Fruit fly (Drosophila melanogaster) whole organism, adult: Measurements from ENCODE around the gene IscU.

Experiments
- CG11617 ChIP-seq: fragments of 200-800 bp; sonication (Bioruptor generic); optimal IDR thresholded peaks from 2 replicates; lab custom pipeline; 2017; ENCODE audit warnings: mild to moderate bottlenecking, missing biosample characterization, missing genetic modification reagents, missing genetic modification characterization
- CG12768 ChIP-seq: fragments of 200-800 bp; sonication (Bioruptor generic); optimal IDR thresholded peaks from 2 replicates; lab custom pipeline; 2017; ENCODE audit warnings: missing biosample characterization, missing genetic modification characterization, mild to moderate bottlenecking, moderate library complexity, missing genetic modification reagents
- CG14711 ChIP-seq: fragments of 200-800 bp; sonication (Bioruptor generic); optimal IDR thresholded peaks from 2 replicates; lab custom pipeline; 2018; ENCODE audit warnings: missing biosample characterization, mild to moderate bottlenecking, missing genetic modification characterization, moderate library complexity
- CG1620 ChIP-seq: fragments of 200-800 bp; sonication (Bioruptor generic); optimal IDR thresholded peaks from 2 replicates; lab custom pipeline; 2016; ENCODE audit warnings: missing biosample characterization, missing genetic modification characterization
- CG33017 ChIP-seq: fragments of 200-800 bp; sonication (Bioruptor generic); optimal IDR thresholded peaks from 2 replicates; lab custom pipeline; 2018; ENCODE audit warnings: missing biosample characterization, mild to moderate bottlenecking, missing genetic modification characterization, moderate library complexity
- CG5204 ChIP-seq: fragments of 200-800 bp; sonication (Bioruptor generic); optimal IDR thresholded peaks from 2 replicates; lab custom pipeline; 2016; ENCODE audit warnings: missing biosample characterization, missing genetic modification characterization
- CG7045 ChIP-seq: fragments of 200-800 bp; sonication (Bioruptor generic); optimal IDR thresholded peaks from 2 replicates; lab custom pipeline; 2017; ENCODE audit warnings: missing biosample characterization, mild to moderate bottlenecking, missing genetic modification characterization
- CG7101 ChIP-seq: fragments of 200-800 bp; sonication (Bioruptor generic); optimal IDR thresholded peaks from 2 replicates; lab custom pipeline; 2018; ENCODE audit warnings: missing biosample characterization, mild to moderate bottlenecking, missing genetic modification characterization, moderate library complexity
- Clk ChIP-seq: fragments of 200-800 bp; sonication (Bioruptor generic); optimal IDR thresholded peaks from 2 replicates; lab custom pipeline; 2017; ENCODE audit warnings: missing biosample characterization, missing genetic modification characterization
- Crg-1 ChIP-seq: fragments of 200-800 bp; sonication (Bioruptor generic); optimal IDR thresholded peaks from 2 replicates; lab custom pipeline; 2016; ENCODE audit warnings: missing biosample characterization, missing genetic modification characterization
- Hr96 ChIP-seq: fragments of 200-800 bp; sonication (Bioruptor generic); optimal IDR thresholded peaks from 2 replicates; lab custom pipeline; 2016; ENCODE audit warnings: missing biosample characterization, missing genetic modification characterization
- Mnt ChIP-seq: fragments of 200-800 bp; sonication (Bioruptor generic); optimal IDR thresholded peaks from 2 replicates; lab custom pipeline; 2016; ENCODE audit warnings: missing biosample characterization, mild to moderate bottlenecking, missing genetic modification characterization
- bab1 ChIP-seq: fragments of 200-800 bp; sonication (Bioruptor generic); optimal IDR thresholded peaks from 3 replicates; lab custom pipeline; 2019; ENCODE audit warnings: missing biosample characterization, mild to moderate bottlenecking, missing genetic modification characterization, moderate library complexity
- cic ChIP-seq: fragments of 200-800 bp; sonication (Bioruptor generic); optimal IDR thresholded peaks from 2 replicates; lab custom pipeline; 2017; ENCODE audit warnings: missing biosample characterization, mild to moderate bottlenecking, missing genetic modification characterization, moderate library complexity
- cnc ChIP-seq, 2 experiments: fragments of >200 bp; optimal IDR thresholded peaks; 2 replicates each; lab custom pipeline; 2017
- kay ChIP-seq: fragments of 200-800 bp; sonication (Bioruptor generic); peaks from one replicate; lab custom pipeline; 2016; ENCODE audit warnings: missing biosample characterization, missing genetic modification characterization, borderline replicate concordance
- ovo ChIP-seq: fragments of 200-800 bp; sonication (Bioruptor generic); optimal IDR thresholded peaks from 2 replicates; lab custom pipeline; 2016; ENCODE audit warnings: missing biosample characterization, missing genetic modification characterization
- pad ChIP-seq: fragments of 200-800 bp; sonication (Bioruptor generic); optimal IDR thresholded peaks from 3 replicates; lab custom pipeline; 2017; ENCODE audit warnings: missing biosample characterization, missing genetic modification characterization, mild to moderate bottlenecking, moderate library complexity, missing genetic modification reagents
- tj ChIP-seq: fragments of 200-800 bp; sonication (Bioruptor generic); optimal IDR thresholded peaks from 3 replicates; lab custom pipeline; 2017; ENCODE audit warnings: missing biosample characterization, mild to moderate bottlenecking, missing genetic modification characterization, moderate library complexity
- toe ChIP-seq: fragments of 200-800 bp; sonication (Bioruptor generic); optimal IDR thresholded peaks from 2 replicates; lab custom pipeline; 2016; ENCODE audit warnings: missing biosample characterization, missing genetic modification characterization

The IscU gene

dm6 chr3R:8819551-8820057 lies 4.4 kb downstream of the IscU start:
- peak; percentile 29 for TF ChIP-seq CG5204 (GFP tag; lab: Kevin White, UChicago)
- TF ChIP-seq Crg-1 (GFP tag; lab: Kevin White, UChicago), result peak; percentile 75
- TF ChIP-seq CG12768 (GFP tag; lab: Kevin White, UChicago), result peak; percentile 57
- TF ChIP-seq ovo (GFP tag; lab: Kevin White, UChicago), result peak; percentile 74
- peak; percentile 13 for TF ChIP-seq bab1 (GFP tag; lab: Kevin White, UChicago)
- peak; percentile 22 for TF ChIP-seq tj
- peak; percentile 97 for TF ChIP-seq kay (GFP tag; lab: Kevin White, UChicago)
- peak; percentile 57 for TF ChIP-seq CG33017 (tag; lab: Kevin White, UChicago)
- peak; percentile 78 for TF ChIP-seq Mnt (GFP tag; lab: Kevin White, UChicago)
- peak; percentile 50 for TF ChIP-seq CG7045
- TF ChIP-seq pad (GFP tag; lab: Kevin White, UChicago), result peak; percentile 95
- TF ChIP-seq CG7101 (tag; lab: Kevin White, UChicago), result peak; percentile 39
- TF ChIP-seq CG1620, result no peak
- TF ChIP-seq CG14711, result peak; percentile 7
- peak; percentile 41 for TF ChIP-seq CG11617 (GFP tag; lab: Kevin White, UChicago)
- TF ChIP-seq Hr96 (GFP tag; lab: Kevin White, UChicago), result no peak
- peak in 1 of 2 experiments; percentile 17 for TF ChIP-seq cnc (optimal IDR thresholded peaks at IDR 0.05; lab: Kevin White, UChicago)
- TF ChIP-seq toe, result peak; percentile 46
- TF ChIP-seq Clk, result peak; percentile 64
- peak; percentile 93 for TF ChIP-seq cic

dm6 chr3R:8818239-8818638 lies 5.7 kb downstream of the IscU start:
- TF ChIP-seq cnc (optimal IDR thresholded peaks at IDR 0.05; lab: Kevin White, UChicago) (no peak), tj (no peak), cic (no peak), Clk (peak; percentile 22)

DNA sequence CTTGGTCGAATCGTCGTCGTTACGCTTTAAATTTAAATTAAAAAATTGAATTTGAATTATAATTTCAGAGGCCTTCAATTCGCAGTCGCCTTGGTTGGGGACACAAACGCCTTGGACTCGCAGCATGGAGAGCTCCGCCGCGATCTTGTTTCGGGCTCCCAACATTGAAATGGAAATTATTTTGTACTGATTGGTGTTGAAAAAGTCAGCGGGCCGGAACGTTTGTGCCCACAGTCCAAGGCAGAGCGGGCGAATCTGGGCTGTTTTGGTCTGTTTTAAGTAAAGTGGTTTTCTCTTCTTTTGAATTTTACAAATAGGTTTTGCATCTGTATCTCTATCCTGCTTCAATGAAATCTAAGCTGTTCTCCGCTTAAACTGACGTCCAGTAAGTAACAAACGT lies 8.9 kb downstream of the IscU start:
- TF ChIP-seq CG12768 (GFP tag; lab: Kevin White, UChicago) (no peak), tj (peak; percentile 28), kay (GFP tag; lab: Kevin White, UChicago) (no peak), Clk (peak; percentile 0), pad (GFP tag; lab: Kevin White, UChicago) (no peak), CG1620 (peak; percentile 0), ovo (GFP tag; lab: Kevin White, UChicago) (no peak)

DNA sequence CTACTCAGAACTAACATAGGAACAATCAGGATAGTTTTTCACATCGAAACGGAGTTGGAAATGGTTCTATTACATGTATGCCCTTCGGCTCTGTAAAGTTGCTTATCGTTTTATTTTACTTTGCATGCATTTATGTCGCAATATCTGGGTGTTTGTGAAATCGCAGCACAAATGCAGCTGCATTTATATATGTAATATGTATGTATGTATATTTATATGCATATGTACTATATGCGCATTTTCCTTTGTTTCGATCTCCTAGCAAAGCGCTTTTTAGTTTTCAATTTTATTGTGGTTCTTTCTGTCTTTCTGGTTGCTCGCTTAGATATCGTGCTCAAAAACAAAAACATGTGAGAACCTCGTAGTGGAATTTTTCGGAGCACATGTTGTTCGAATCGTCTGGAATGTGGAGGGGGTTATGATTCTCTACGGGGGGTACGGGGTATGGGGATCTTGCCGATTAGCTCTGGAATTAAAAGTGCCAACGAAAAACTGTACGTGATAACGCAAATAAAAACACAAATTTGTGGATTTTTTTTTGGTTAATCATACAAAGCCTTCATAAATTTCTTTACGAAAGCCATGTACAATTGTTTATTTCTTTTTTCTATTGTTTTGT lies 9.8 kb downstream of the IscU start:
- no peak for TF ChIP-seq CG7045
- peak; percentile 20 for TF ChIP-seq cic
- peak; percentile 76 for TF ChIP-seq kay (GFP tag; lab: Kevin White, UChicago)
- TF ChIP-seq CG5204 (GFP tag; lab: Kevin White, UChicago), result no peak
- TF ChIP-seq bab1 (GFP tag; lab: Kevin White, UChicago), result peak; percentile 2
- TF ChIP-seq CG12768 (GFP tag; lab: Kevin White, UChicago), result no peak
- TF ChIP-seq ovo (GFP tag; lab: Kevin White, UChicago), result no peak
- TF ChIP-seq pad (GFP tag; lab: Kevin White, UChicago), result no peak
- peak; percentile 66 for TF ChIP-seq Mnt (GFP tag; lab: Kevin White, UChicago)
- no peak for TF ChIP-seq Clk
- no peak for TF ChIP-seq CG1620
- TF ChIP-seq CG11617 (GFP tag; lab: Kevin White, UChicago), result no peak
- TF ChIP-seq toe, result no peak
- peak; percentile 89 for TF ChIP-seq tj
- no peak for TF ChIP-seq Hr96 (GFP tag; lab: Kevin White, UChicago)
- no peak for TF ChIP-seq Crg-1 (GFP tag; lab: Kevin White, UChicago)
- TF ChIP-seq CG7101 (tag; lab: Kevin White, UChicago), result no peak
- TF ChIP-seq CG14711, result no peak
- TF ChIP-seq CG33017 (tag; lab: Kevin White, UChicago), result no peak
- no peak for TF ChIP-seq cnc (optimal IDR thresholded peaks at IDR 0.05; lab: Kevin White, UChicago)

- TF ChIP-seq tj, result peak; percentile 50
- TF ChIP-seq bab1 (GFP tag; lab: Kevin White, UChicago), result no peak
Measured at dm6 chr3R:8813164-8813629, 10.8 kb downstream of the IscU start, which contains the start of gene CG9837. Gene CG9837, minus strand, starts transcription at chr3R:8813579.

DNA sequence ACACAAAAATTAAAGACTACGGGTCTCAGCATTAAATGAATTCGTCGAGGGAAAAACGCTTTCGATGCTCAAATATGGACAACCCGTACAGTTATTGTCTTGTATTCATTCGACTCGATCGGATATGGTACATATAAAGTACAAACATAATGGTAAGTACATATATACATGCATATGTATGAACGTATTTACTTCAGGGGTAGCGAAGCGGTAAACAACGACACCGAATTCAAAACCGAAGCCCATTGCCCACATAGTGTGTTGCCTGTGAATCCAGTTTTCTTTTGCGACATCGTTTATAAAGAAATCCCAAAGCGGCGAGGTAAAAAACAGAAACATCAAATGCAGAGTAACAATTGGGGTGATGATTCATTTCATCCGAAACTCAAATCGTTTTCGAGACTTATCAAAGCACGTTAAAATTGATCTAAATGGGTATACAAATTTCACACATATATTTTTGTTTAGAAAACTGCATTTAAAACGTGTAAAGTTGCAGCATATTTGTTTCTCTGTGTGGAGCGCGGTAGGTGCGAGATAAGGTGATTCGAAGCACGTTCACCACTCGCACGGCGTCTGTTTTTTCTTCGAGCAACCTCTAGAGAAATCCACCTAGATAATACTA lies 11.5 kb downstream of the IscU start:
- TF ChIP-seq CG14711, result peak; percentile 12
- TF ChIP-seq Clk, result no peak
- TF ChIP-seq CG33017 (tag; lab: Kevin White, UChicago), result no peak
- TF ChIP-seq CG7045, result peak; percentile 9
- TF ChIP-seq cnc (optimal IDR thresholded peaks at IDR 0.05; lab: Kevin White, UChicago), result no peak
- TF ChIP-seq toe, result no peak
- peak; percentile 81 for TF ChIP-seq kay (GFP tag; lab: Kevin White, UChicago)
- no peak for TF ChIP-seq CG5204 (GFP tag; lab: Kevin White, UChicago)
- TF ChIP-seq CG12768 (GFP tag; lab: Kevin White, UChicago), result no peak
- no peak for TF ChIP-seq cic
- no peak for TF ChIP-seq Mnt (GFP tag; lab: Kevin White, UChicago)
- no peak for TF ChIP-seq bab1 (GFP tag; lab: Kevin White, UChicago)
- TF ChIP-seq Hr96 (GFP tag; lab: Kevin White, UChicago), result no peak
- no peak for TF ChIP-seq Crg-1 (GFP tag; lab: Kevin White, UChicago)
- TF ChIP-seq pad (GFP tag; lab: Kevin White, UChicago), result no peak
- peak; percentile 94 for TF ChIP-seq tj
